Fruit fly (Drosophila melanogaster) whole organism, embryonic: Measurements from ENCODE around the gene CG6277.

Experiments
- CG6813 ChIP-seq: fragments of 200-800 bp; sonication (Bioruptor generic); optimal IDR thresholded peaks from 2 replicates; lab custom pipeline; 2017; ENCODE audit warnings: missing biosample characterization, missing genetic modification characterization, mild to moderate bottlenecking, moderate library complexity, missing genetic modification reagents
- Kr ChIP-seq: fragments of 200-800 bp; sonication (Bioruptor generic); optimal IDR thresholded peaks from 2 replicates; lab custom pipeline; 2017; ENCODE audit warnings: missing biosample characterization, mild to moderate bottlenecking, missing genetic modification characterization
- hth ChIP-seq: fragments of >200 bp; optimal IDR thresholded peaks from 2 replicates; lab custom pipeline; 2017; ENCODE audit warnings: inconsistent platforms
- lbe ChIP-seq: fragments of 200-800 bp; sonication (Bioruptor generic); optimal IDR thresholded peaks from 2 replicates; lab custom pipeline; 2016; ENCODE audit warnings: missing biosample characterization, mild to moderate bottlenecking, missing genetic modification characterization
- usp ChIP-seq: fragments of >200 bp; optimal IDR thresholded peaks from 2 replicates; lab custom pipeline; 2017; ENCODE audit warnings: missing biosample characterization, missing genetic modification characterization

dm6 chr3R:27056152-27056551, 33.1 kb upstream of the CG6277 start:
- TF ChIP-seq usp (GFP tag; lab: Kevin White, UChicago) (no peak), hth (no peak), Kr (GFP tag; lab: Kevin White, UChicago) (no peak), lbe (GFP tag; lab: Kevin White, UChicago) (no peak), CG6813 (no peak)
